Fruit fly (Drosophila melanogaster) whole organism, prepupa: ENCODE data around the gene Lerp.

Experiments used
- Ets96B ChIP-seq: fragments of 200-800 bp; optimal IDR thresholded peaks from 2 replicates; lab custom pipeline; 2019; ENCODE audit warnings: missing biosample characterization, mild to moderate bottlenecking, missing genetic modification characterization, moderate library complexity
- lz ChIP-seq: fragments of 200-800 bp; sonication (Bioruptor generic); optimal IDR thresholded peaks from 3 replicates; lab custom pipeline; 2016; ENCODE audit warnings: missing biosample characterization, missing genetic modification characterization
- salr ChIP-seq, 2 experiments: fragments of 200-800 bp; sonication (Bioruptor generic); optimal IDR thresholded peaks; 3 replicates each; lab custom pipeline; 2016 to 2018; ENCODE audit warnings: missing biosample characterization in 2 of 2, missing genetic modification characterization in 2 of 2, mild to moderate bottlenecking in 1 of 2

dm6 chr3R:26887155-26887554, 24.2 kb upstream of the Lerp start:
- TF ChIP-seq lz (GFP tag; lab: Kevin White, UChicago) = no peak
- TF ChIP-seq Ets96B (tag; lab: Kevin White, UChicago) = no peak
- no peak for TF ChIP-seq salr (GFP tag; optimal IDR thresholded peaks at IDR 0.05; lab: Kevin White, UChicago)
